Fruit fly (Drosophila melanogaster) whole organism, pupa: ENCODE data around the gene Octbeta3R.

Experiments used
- CG10348 ChIP-seq: fragments of 200-800 bp; sonication (Bioruptor generic); IDR thresholded peaks from 2 replicates; pipeline ENCODE4 v1.3.6; 2022; ENCODE audit warnings: missing biosample characterization, missing genetic modification characterization
- CG32121 ChIP-seq: fragments of 200-800 bp; sonication (Bioruptor generic); IDR thresholded peaks from 2 replicates; pipeline ENCODE4 v1.3.6; 2022; ENCODE audit warnings: missing biosample characterization, missing genetic modification characterization
- CG8159 ChIP-seq: fragments of 200-800 bp; sonication (Bioruptor generic); optimal IDR thresholded peaks from 3 replicates; lab custom pipeline; 2018; ENCODE audit warnings: missing biosample characterization, mild to moderate bottlenecking, missing genetic modification characterization, moderate library complexity
- CG8301 ChIP-seq: fragments of 200-800 bp; sonication (Bioruptor generic); optimal IDR thresholded peaks from 2 replicates; lab custom pipeline; 2018; ENCODE audit warnings: missing biosample characterization, mild to moderate bottlenecking, missing genetic modification characterization
- EcR ChIP-seq: fragments of 200-800 bp; sonication (Bioruptor generic); optimal IDR thresholded peaks from 3 replicates; lab custom pipeline; 2019; ENCODE audit warnings: missing biosample characterization, missing genetic modification characterization, mild to moderate bottlenecking, moderate library complexity, missing genetic modification reagents
- fd96Ca ChIP-seq: fragments of 200-800 bp; sonication (Bioruptor generic); IDR thresholded peaks from 3 replicates; pipeline ENCODE4 v1.3.6; 2022; ENCODE audit warnings: missing biosample characterization, missing genetic modification characterization

dm6 chr3R:12561149-12561548 is 13.1 kb upstream of the Octbeta3R start:
- TF ChIP-seq CG10348 (GFP tag; lab: Robert Waterston, UW) = no peak
- no peak for TF ChIP-seq EcR (GFP tag; lab: Kevin White, UChicago)
- TF ChIP-seq CG8301 (tag; lab: Kevin White, UChicago) = no peak
- no peak for TF ChIP-seq CG32121 (GFP tag; lab: Robert Waterston, UW)
- TF ChIP-seq CG8159 (tag; lab: Kevin White, UChicago) = no peak
- TF ChIP-seq fd96Ca (GFP tag; lab: Robert Waterston, UW) = no peak
